Worm (Caenorhabditis elegans) whole organism, early embryonic: ENCODE measurements around the gene srx-125.

ENCODE experiments used
- B0310.2 ChIP-seq: sonication (generic microtip); optimal IDR thresholded peaks from 2 replicates; lab custom pipeline; 2016; ENCODE audit warnings: mild to moderate bottlenecking, missing genetic modification characterization, missing compliant biosample characterization
- F13C5.2 ChIP-seq: sonication (generic microtip); optimal IDR thresholded peaks from 2 replicates; lab custom pipeline; 2017; ENCODE audit warnings: mild to moderate bottlenecking, missing genetic modification characterization, inconsistent platforms, missing compliant biosample characterization
- pes-1 ChIP-seq: fragments of 200-800 bp; sonication (Bioruptor generic); IDR thresholded peaks from 2 replicates; pipeline ENCODE4 v1.3.6; 2022; ENCODE audit warnings: missing genetic modification reagents, missing genetic modification characterization, missing compliant biosample characterization
- scrt-1 ChIP-seq: fragments of 200-800 bp; sonication (Bioruptor generic); IDR thresholded peaks from 2 replicates; pipeline ENCODE4 v1.3.6; 2022; ENCODE audit warnings: missing genetic modification characterization, missing compliant biosample characterization

- no peak for TF ChIP-seq scrt-1 (GFP tag; lab: Robert Waterston, UW)
- TF ChIP-seq pes-1 (GFP tag; lab: Robert Waterston, UW) = no peak
- no peak for TF ChIP-seq F13C5.2 (tag; lab: Kevin White, UChicago)
- TF ChIP-seq B0310.2 (tag; lab: Kevin White, UChicago) = no peak
Measured at ce11 chrV:13352415-13352814, 14.7 kb upstream of the srx-125 start.
